Worm (Caenorhabditis elegans) whole organism, L3 larva: Measurements from ENCODE around the gene srh-199.

Experiments used
- ceh-9 ChIP-seq: sonication (generic microtip); optimal IDR thresholded peaks from 2 replicates; lab custom pipeline; 2018; ENCODE audit warnings: missing biosample characterization, missing genetic modification characterization
- nhr-67 ChIP-seq: fragments of 150-350 bp; optimal IDR thresholded peaks from 2 replicates; lab custom pipeline; 2014; ENCODE audit warnings: missing biosample characterization, missing genetic modification characterization
- nhr-76 ChIP-seq: fragments of 150-350 bp; sonication (generic microtip); optimal IDR thresholded peaks from 5 replicates; lab custom pipeline; 2014; ENCODE audit warnings: missing biosample characterization, missing genetic modification characterization
- ztf-11 ChIP-seq: fragments of 150-350 bp; optimal IDR thresholded peaks from 2 replicates; lab custom pipeline; 2014; ENCODE audit warnings: missing biosample characterization, missing genetic modification characterization

DNA sequence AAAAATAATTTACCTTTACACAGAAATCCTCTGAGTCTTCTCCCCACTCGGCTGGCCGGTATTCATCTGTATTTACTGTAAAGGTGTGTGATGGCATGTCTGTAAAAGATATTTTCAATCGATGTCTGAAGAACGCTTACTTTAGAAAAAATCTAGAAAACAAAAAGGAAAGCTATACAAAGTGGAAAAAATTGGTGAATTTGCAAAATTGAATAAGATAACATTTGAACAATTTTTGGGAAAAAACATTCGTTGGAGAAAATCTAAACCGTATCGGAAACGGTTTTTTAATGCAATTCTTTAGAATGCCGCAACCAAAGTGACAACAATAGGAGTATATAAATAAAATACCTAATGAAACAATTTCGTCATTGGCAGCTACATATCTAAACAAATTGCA, 30.6 kb upstream of the srh-199 start, which contains the start of gene F36H9.5:
- no peak for TF ChIP-seq nhr-76
- TF ChIP-seq nhr-67 (tag; lab: Kevin White, UChicago): no peak
- TF ChIP-seq ceh-9 (tag; lab: Kevin White, UChicago): no peak
- no peak for TF ChIP-seq ztf-11 (tag; lab: Kevin White, UChicago)
